Fruit fly (Drosophila melanogaster): ENCODE measurements around the gene CG14667.

Gene CG14667

DNA sequence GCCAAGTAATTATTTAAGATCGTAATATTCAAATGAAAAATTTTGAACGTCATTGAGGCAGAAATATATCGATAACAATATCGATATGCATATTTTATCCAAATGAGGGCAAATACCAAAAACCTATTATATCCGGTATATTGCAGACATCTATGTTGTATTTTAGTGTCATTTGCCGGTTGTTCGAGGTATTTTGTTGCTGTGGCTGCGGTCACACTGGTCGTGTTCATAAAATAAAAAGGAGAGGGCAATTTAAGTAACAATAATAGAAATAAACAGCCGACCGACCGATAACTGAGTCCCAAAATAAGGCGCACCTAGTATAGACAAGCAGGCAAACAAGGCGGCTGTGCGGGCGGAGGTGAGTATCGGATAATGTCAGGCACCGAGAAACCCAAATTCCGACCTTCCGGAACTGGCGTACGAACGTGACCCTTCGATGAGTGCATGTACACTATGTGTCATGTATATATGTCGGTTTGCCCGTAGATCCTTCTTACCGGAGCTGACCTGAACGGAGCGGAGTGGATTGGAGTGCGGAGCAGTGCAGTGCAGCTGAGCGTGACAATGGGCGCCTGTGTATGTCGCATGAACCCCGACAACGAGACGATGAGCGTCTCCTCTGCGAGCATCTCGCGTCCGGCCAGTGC, 19.0 kb downstream of the CG14667 start, which contains the start of gene CG1172:
CG1172 (plus strand) TSS at position 181 of the 650 bp plus-strand sequence.
- TF ChIP-seq pad (GFP tag; optimal IDR thresholded peaks at IDR 0.05), result peak; percentile 6
- no peak for TF ChIP-seq CG7101 (tag; optimal IDR thresholded peaks at IDR 0.05)
- TF ChIP-seq kay (GFP tag; ENCODE audit: borderline replicate concordance), result no peak
- peak; percentile 56 for TF ChIP-seq bab1 (GFP tag; optimal IDR thresholded peaks at IDR 0.05)

DNA sequence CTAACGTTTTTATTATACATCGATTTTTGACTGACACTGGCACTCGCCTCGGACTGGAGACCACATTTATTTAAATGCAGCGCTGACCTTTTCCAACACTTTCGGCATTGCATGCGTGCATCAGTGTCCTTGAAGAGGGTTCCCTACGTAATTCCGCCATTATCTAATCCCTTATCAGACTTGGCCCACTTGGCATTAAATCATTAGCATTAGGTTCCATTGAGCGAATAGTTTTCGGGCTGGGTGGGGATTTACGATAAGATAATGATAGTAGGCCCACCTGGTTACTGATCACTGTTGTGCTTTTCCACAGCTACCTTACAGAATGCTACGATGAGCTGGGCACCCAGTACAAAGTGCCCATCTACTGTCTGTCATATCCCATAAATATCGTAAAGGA, 20.4 kb downstream of the CG14667 start:
- TF ChIP-seq cic (GFP tag; optimal IDR thresholded peaks at IDR 0.05), result peak; percentile 63
- TF ChIP-seq CG14711 (tag; optimal IDR thresholded peaks at IDR 0.05), result no peak
- no peak for TF ChIP-seq ovo (GFP tag; optimal IDR thresholded peaks at IDR 0.05)

DNA sequence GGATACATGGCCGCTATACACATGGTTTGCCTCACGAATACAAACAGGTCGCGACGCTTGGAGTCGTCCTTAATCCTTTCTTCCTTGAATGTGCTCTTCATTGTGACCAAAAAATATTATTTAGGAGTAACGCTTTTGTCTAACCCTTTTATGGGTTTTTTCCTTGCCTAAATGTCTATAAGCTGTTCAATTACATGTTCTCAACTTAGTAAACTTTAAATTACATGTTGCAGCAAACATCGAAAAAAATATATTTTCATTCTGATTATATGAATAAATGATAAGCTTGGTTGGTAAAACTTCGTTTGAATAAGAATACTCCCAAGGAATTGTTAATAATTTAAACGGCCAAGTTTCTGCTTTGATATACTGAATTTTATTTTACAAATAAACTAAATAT, 24.3 kb downstream of the CG14667 start, which contains the start of gene Or83a:
Or83a (minus strand) TSS at position 101 of the 400 bp plus-strand sequence.
- TF ChIP-seq cnc (optimal IDR thresholded peaks at IDR 0.05) (no peak), Mnt (GFP tag; optimal IDR thresholded peaks at IDR 0.05) (no peak), CG12768 (GFP tag; optimal IDR thresholded peaks at IDR 0.05) (no peak), kay (GFP tag; ENCODE audit: borderline replicate concordance) (no peak), Crg-1 (GFP tag; optimal IDR thresholded peaks at IDR 0.05) (no peak), bab1 (GFP tag; optimal IDR thresholded peaks at IDR 0.05) (no peak), CG5204 (GFP tag; optimal IDR thresholded peaks at IDR 0.05) (no peak), Clk (GFP tag; optimal IDR thresholded peaks at IDR 0.05) (no peak), CG11617 (GFP tag; optimal IDR thresholded peaks at IDR 0.05) (no peak), CG7045 (GFP tag; optimal IDR thresholded peaks at IDR 0.05) (no peak), ovo (GFP tag; optimal IDR thresholded peaks at IDR 0.05) (no peak), Hr96 (GFP tag; optimal IDR thresholded peaks at IDR 0.05) (no peak), CG14711 (tag; optimal IDR thresholded peaks at IDR 0.05) (no peak), CG33017 (tag; optimal IDR thresholded peaks at IDR 0.05) (no peak), toe (GFP tag; optimal IDR thresholded peaks at IDR 0.05) (no peak), CG7101 (tag; optimal IDR thresholded peaks at IDR 0.05) (no peak), pad (GFP tag; optimal IDR thresholded peaks at IDR 0.05) (no peak), CG1620 (GFP tag; optimal IDR thresholded peaks at IDR 0.05) (no peak), cic (GFP tag; optimal IDR thresholded peaks at IDR 0.05) (no peak), tj (GFP tag; optimal IDR thresholded peaks at IDR 0.05) (no peak)

DNA sequence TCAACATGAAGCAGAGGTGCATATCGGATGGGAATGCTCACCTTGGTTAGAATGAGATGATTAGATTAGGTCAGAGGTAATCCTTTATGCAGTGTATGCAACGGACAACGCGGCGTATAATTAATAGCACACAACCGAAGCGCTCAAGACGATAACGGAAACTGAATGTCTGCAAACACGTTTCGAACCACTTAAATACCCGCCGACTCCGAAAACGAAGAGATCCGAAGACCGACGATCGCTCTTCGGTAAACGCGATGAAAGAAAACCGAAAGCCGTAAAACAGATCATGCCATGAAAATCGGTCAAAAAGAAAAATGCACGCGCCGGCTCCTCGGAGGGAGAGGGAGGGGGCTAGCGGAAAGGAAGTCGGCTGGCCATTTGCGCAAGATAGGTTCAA, 29.1 kb downstream of the CG14667 start, which contains the start of gene CG2663:
CG2663 (minus strand) TSS at position 173 of the 400 bp plus-strand sequence.
- TF ChIP-seq pad (GFP tag; optimal IDR thresholded peaks at IDR 0.05) (no peak), CG7045 (GFP tag; optimal IDR thresholded peaks at IDR 0.05) (no peak), cic (GFP tag; optimal IDR thresholded peaks at IDR 0.05) (no peak), Clk (GFP tag; optimal IDR thresholded peaks at IDR 0.05) (no peak), Mnt (GFP tag; optimal IDR thresholded peaks at IDR 0.05) (no peak), kay (GFP tag; ENCODE audit: borderline replicate concordance) (no peak), ovo (GFP tag; optimal IDR thresholded peaks at IDR 0.05) (no peak), CG7101 (tag; optimal IDR thresholded peaks at IDR 0.05) (no peak), CG33017 (tag; optimal IDR thresholded peaks at IDR 0.05) (no peak), Crg-1 (GFP tag; optimal IDR thresholded peaks at IDR 0.05) (no peak), CG5204 (GFP tag; optimal IDR thresholded peaks at IDR 0.05) (no peak)

DNA sequence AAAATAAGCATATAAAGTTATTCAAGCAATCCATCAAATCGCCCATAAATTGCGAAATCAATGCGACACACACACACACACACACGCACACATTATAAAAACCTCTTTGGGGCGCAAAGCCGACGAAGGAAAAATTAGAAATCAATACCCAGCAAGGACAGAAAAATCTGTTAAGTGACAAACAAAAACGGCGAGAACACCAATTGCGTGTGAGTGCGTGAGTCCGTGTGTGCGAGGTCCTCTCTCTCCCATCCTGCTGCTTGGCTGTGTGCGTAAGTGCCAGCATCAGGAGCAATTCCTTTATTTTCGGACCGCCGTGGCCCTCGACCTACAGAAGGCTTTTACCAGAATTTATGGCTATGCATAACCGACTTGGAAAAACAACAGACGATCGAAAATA, 37.5 kb downstream of the CG14667 start, which contains the start of gene Orco:
Orco (minus strand) TSS at position 101 of the 400 bp plus-strand sequence.
- no peak for TF ChIP-seq CG11617 (GFP tag; optimal IDR thresholded peaks at IDR 0.05)
- TF ChIP-seq Clk (GFP tag; optimal IDR thresholded peaks at IDR 0.05), result no peak
- no peak for TF ChIP-seq toe (GFP tag; optimal IDR thresholded peaks at IDR 0.05)
- no peak for TF ChIP-seq bab1 (GFP tag; optimal IDR thresholded peaks at IDR 0.05)
- TF ChIP-seq CG1620 (GFP tag; optimal IDR thresholded peaks at IDR 0.05), result no peak
- TF ChIP-seq CG12768 (GFP tag; optimal IDR thresholded peaks at IDR 0.05), result no peak
- no peak for TF ChIP-seq CG33017 (tag; optimal IDR thresholded peaks at IDR 0.05)
- TF ChIP-seq cnc (optimal IDR thresholded peaks at IDR 0.05), result no peak
- no peak for TF ChIP-seq tj (GFP tag; optimal IDR thresholded peaks at IDR 0.05)
- no peak for TF ChIP-seq CG7045 (GFP tag; optimal IDR thresholded peaks at IDR 0.05)
- TF ChIP-seq cic (GFP tag; optimal IDR thresholded peaks at IDR 0.05), result no peak
- TF ChIP-seq Hr96 (GFP tag; optimal IDR thresholded peaks at IDR 0.05), result no peak
- no peak for TF ChIP-seq Mnt (GFP tag; optimal IDR thresholded peaks at IDR 0.05)
- TF ChIP-seq CG7101 (tag; optimal IDR thresholded peaks at IDR 0.05), result no peak
- TF ChIP-seq ovo (GFP tag; optimal IDR thresholded peaks at IDR 0.05), result no peak
- TF ChIP-seq CG14711 (tag; optimal IDR thresholded peaks at IDR 0.05), result no peak
- TF ChIP-seq Crg-1 (GFP tag; optimal IDR thresholded peaks at IDR 0.05), result no peak

DNA sequence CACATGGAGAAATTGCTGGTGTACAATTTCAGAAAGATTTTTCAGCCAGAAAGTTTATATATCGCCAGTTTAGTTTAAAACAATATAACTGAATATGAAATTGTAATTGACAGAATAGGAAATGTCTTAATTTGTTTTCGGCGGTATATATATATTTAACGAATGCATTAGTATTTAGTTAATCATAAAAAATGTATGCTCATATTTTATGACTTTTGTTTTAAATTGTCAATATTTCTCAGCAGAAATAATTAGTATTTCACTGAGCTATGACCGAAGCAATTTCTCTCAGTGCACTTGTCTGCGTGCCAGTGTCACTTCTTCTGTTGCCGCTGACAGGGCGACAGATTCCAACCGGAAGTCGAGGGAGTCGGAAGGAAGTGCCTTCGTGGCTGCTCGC, 38.2 kb downstream of the CG14667 start:
- TF ChIP-seq CG7045 (GFP tag; optimal IDR thresholded peaks at IDR 0.05) (peak; percentile 13), Clk (GFP tag; optimal IDR thresholded peaks at IDR 0.05) (no peak), CG5204 (GFP tag; optimal IDR thresholded peaks at IDR 0.05) (peak; percentile 7), CG1620 (GFP tag; optimal IDR thresholded peaks at IDR 0.05) (no peak), CG14711 (tag; optimal IDR thresholded peaks at IDR 0.05) (no peak), CG33017 (tag; optimal IDR thresholded peaks at IDR 0.05) (no peak), bab1 (GFP tag; optimal IDR thresholded peaks at IDR 0.05) (no peak), tj (GFP tag; optimal IDR thresholded peaks at IDR 0.05) (no peak), Hr96 (GFP tag; optimal IDR thresholded peaks at IDR 0.05) (no peak), CG7101 (tag; optimal IDR thresholded peaks at IDR 0.05) (no peak)
